Worm (Caenorhabditis elegans): ENCODE data around the gene ipla-7.

ce11 chrIV:10056138-10056537, 6.5 kb downstream of the ipla-7 start, which contains the start of gene T04B2.7:
- no peak for TF ChIP-seq T22C8.4 (GFP tag; IDR thresholded peaks at IDR 0.05)
- TF ChIP-seq ref-1 (GFP tag; conservative IDR thresholded peaks at IDR 0.05), result no peak
- no peak for TF ChIP-seq ztf-23 (GFP tag; IDR thresholded peaks at IDR 0.05)
- TF ChIP-seq tab-1 (GFP tag; IDR thresholded peaks at IDR 0.05), result no peak
- no peak for TF ChIP-seq flt-1 (GFP tag; IDR thresholded peaks at IDR 0.05)
- TF ChIP-seq ztf-29 (GFP tag; IDR thresholded peaks at IDR 0.05), result no peak
- TF ChIP-seq klf-2 (GFP tag; conservative IDR thresholded peaks at IDR 0.05), result no peak
- TF ChIP-seq cog-1 (tag; optimal IDR thresholded peaks at IDR 0.05), result no peak

All from whole organism, midembryonic.